Worm (Caenorhabditis elegans) whole organism, L3 larva: ENCODE results near the gene M05D6.3.

ENCODE experiments used
- R02D3.7 ChIP-seq: fragments of 150-350 bp; optimal IDR thresholded peaks from 2 replicates; lab custom pipeline; 2014; ENCODE audit warnings: missing biosample characterization, missing genetic modification characterization
- ZK546.5 ChIP-seq: sonication (generic microtip); optimal IDR thresholded peaks from 2 replicates; lab custom pipeline; 2017; ENCODE audit warnings: missing biosample characterization, missing genetic modification characterization
- aly-2 ChIP-seq: fragments of 150-350 bp; optimal IDR thresholded peaks from 2 replicates; lab custom pipeline; 2014; ENCODE audit warnings: missing biosample characterization, missing genetic modification characterization
- ama-1 ChIP-seq: fragments of 150-350 bp; optimal IDR thresholded peaks from 2 replicates; lab custom pipeline; 2018
- ceh-16 ChIP-seq: sonication (generic microtip); optimal IDR thresholded peaks from 2 replicates; lab custom pipeline; 2017; ENCODE audit warnings: missing biosample characterization, missing genetic modification characterization
- ceh-28 ChIP-seq: fragments of 150-350 bp; optimal IDR thresholded peaks from 2 replicates; lab custom pipeline; 2014; ENCODE audit warnings: missing biosample characterization, missing genetic modification reagents, missing genetic modification characterization
- ceh-9 ChIP-seq: sonication (generic microtip); optimal IDR thresholded peaks from 2 replicates; lab custom pipeline; 2018; ENCODE audit warnings: missing biosample characterization, missing genetic modification characterization
- egl-5 ChIP-seq: fragments of 150-350 bp; optimal IDR thresholded peaks from 2 replicates; lab custom pipeline; 2017; ENCODE audit warnings: missing biosample characterization, missing genetic modification reagents, missing genetic modification characterization, inconsistent platforms
- elt-1 ChIP-seq: fragments of 150-350 bp; optimal IDR thresholded peaks from 2 replicates; lab custom pipeline; 2014; ENCODE audit warnings: missing biosample characterization, missing genetic modification characterization
- elt-3 ChIP-seq, 3 experiments: fragments of 150-350 bp in 1 of 3; sonication (generic microtip) in 2 of 3; optimal IDR thresholded peaks; 2 replicates in 2 of 3; 4 replicates in 1 of 3; lab custom pipeline; 2014 to 2017; ENCODE audit warnings: missing biosample characterization in 3 of 3, missing genetic modification characterization in 3 of 3
- eor-1 ChIP-seq, 2 experiments: fragments of 150-350 bp; optimal IDR thresholded peaks; 2 replicates each; lab custom pipeline; 2014 to 2018; ENCODE audit warnings: missing biosample characterization in 2 of 2, missing genetic modification characterization in 2 of 2
- fkh-10 ChIP-seq: sonication (generic microtip); optimal IDR thresholded peaks from 2 replicates; lab custom pipeline; 2017; ENCODE audit warnings: missing biosample characterization, missing genetic modification reagents, missing genetic modification characterization
- hmg-11 ChIP-seq: sonication (generic microtip); optimal IDR thresholded peaks from 2 replicates; lab custom pipeline; 2016; ENCODE audit warnings: missing genetic modification characterization, missing compliant biosample characterization
- lin-15B ChIP-seq: fragments of 150-350 bp; optimal IDR thresholded peaks from 2 replicates; lab custom pipeline; 2014; ENCODE audit warnings: missing biosample characterization, missing genetic modification characterization
- lin-39 ChIP-seq: fragments of 150-350 bp; optimal IDR thresholded peaks from 2 replicates; lab custom pipeline; 2018; ENCODE audit warnings: missing biosample characterization, missing genetic modification reagents, missing genetic modification characterization
- lsy-12 ChIP-seq: sonication (generic microtip); optimal IDR thresholded peaks from 2 replicates; lab custom pipeline; 2016; ENCODE audit warnings: mild to moderate bottlenecking, missing genetic modification characterization, missing compliant biosample characterization
- mdl-1 ChIP-seq: fragments of 150-350 bp; optimal IDR thresholded peaks from 2 replicates; lab custom pipeline; 2014; ENCODE audit warnings: missing biosample characterization, missing genetic modification characterization
- nhr-11 ChIP-seq: fragments of 150-350 bp; optimal IDR thresholded peaks from 2 replicates; lab custom pipeline; 2014; ENCODE audit warnings: missing biosample characterization, missing genetic modification characterization
- nhr-12 ChIP-seq: fragments of 150-350 bp; optimal IDR thresholded peaks from 2 replicates; lab custom pipeline; 2014; ENCODE audit warnings: missing biosample characterization, missing genetic modification characterization
- nhr-23 ChIP-seq: fragments of 150-350 bp; optimal IDR thresholded peaks from 2 replicates; lab custom pipeline; 2014; ENCODE audit warnings: missing biosample characterization, missing genetic modification reagents, missing genetic modification characterization
- nhr-237 ChIP-seq: fragments of 150-350 bp; optimal IDR thresholded peaks from 2 replicates; lab custom pipeline; 2014; ENCODE audit warnings: missing biosample characterization, missing genetic modification characterization
- nhr-25 ChIP-seq: sonication (generic microtip); optimal IDR thresholded peaks from 2 replicates; lab custom pipeline; 2017; ENCODE audit warnings: missing biosample characterization, missing genetic modification characterization
- nhr-28 ChIP-seq: fragments of 150-350 bp; optimal IDR thresholded peaks from 2 replicates; lab custom pipeline; 2014; ENCODE audit warnings: missing biosample characterization, missing genetic modification characterization
- nhr-67 ChIP-seq: fragments of 150-350 bp; optimal IDR thresholded peaks from 2 replicates; lab custom pipeline; 2014; ENCODE audit warnings: missing biosample characterization, missing genetic modification characterization
- nhr-77 ChIP-seq: fragments of 150-350 bp; optimal IDR thresholded peaks from 2 replicates; lab custom pipeline; 2014; ENCODE audit warnings: missing biosample characterization, missing genetic modification characterization
- pha-4 ChIP-seq: fragments of 150-350 bp; optimal IDR thresholded peaks from 2 replicates; lab custom pipeline; 2014; ENCODE audit warnings: missing biosample characterization, missing genetic modification reagents, missing genetic modification characterization
- pqm-1 ChIP-seq: fragments of 150-350 bp; optimal IDR thresholded peaks from 2 replicates; lab custom pipeline; 2017; ENCODE audit warnings: missing biosample characterization, missing genetic modification characterization, inconsistent platforms
- sea-2 ChIP-seq: fragments of 150-350 bp; sonication (generic microtip); optimal IDR thresholded peaks from 4 replicates; lab custom pipeline; 2014; ENCODE audit warnings: missing biosample characterization, missing genetic modification reagents, missing genetic modification characterization
- snpc-4 ChIP-seq: fragments of 150-350 bp; optimal IDR thresholded peaks from 2 replicates; lab custom pipeline; 2014; ENCODE audit warnings: missing biosample characterization, missing genetic modification characterization
- tbx-2 ChIP-seq: sonication (generic microtip); optimal IDR thresholded peaks from 2 replicates; lab custom pipeline; 2016; ENCODE audit warnings: mild to moderate bottlenecking, missing genetic modification characterization, missing compliant biosample characterization
- unc-39 ChIP-seq: sonication (generic microtip); optimal IDR thresholded peaks from 4 replicates; lab custom pipeline; 2017; ENCODE audit warnings: missing biosample characterization, missing genetic modification characterization
- unc-62 ChIP-seq: fragments of 150-350 bp; sonication (generic microtip); optimal IDR thresholded peaks from 4 replicates; lab custom pipeline; 2014; ENCODE audit warnings: missing biosample characterization, missing genetic modification reagents, missing genetic modification characterization
- zag-1 ChIP-seq: fragments of 150-350 bp; optimal IDR thresholded peaks from 2 replicates; lab custom pipeline; 2014; ENCODE audit warnings: missing biosample characterization, missing genetic modification characterization
- ztf-4 ChIP-seq: fragments of 150-350 bp; optimal IDR thresholded peaks from 2 replicates; lab custom pipeline; 2014; ENCODE audit warnings: missing biosample characterization, missing genetic modification characterization

The M05D6.3 gene

ce11 chrII:8485603-8486002 lies 10.0 kb downstream of the M05D6.3 start, which contains the start of gene gbh-2 (continued):
- TF ChIP-seq hmg-11 (tag; lab: Kevin White, UChicago) (no peak), lin-15B (tag; lab: Kevin White, UChicago) (no peak), nhr-25 (tag; lab: Kevin White, UChicago) (peak; percentile 63), egl-5 (no peak), sea-2 (GFP tag; lab: Kevin White, UChicago) (no peak), eor-1 (tag; optimal IDR thresholded peaks at IDR 0.05; lab: Kevin White, UChicago) (no peak), nhr-12 (tag; lab: Kevin White, UChicago) (no peak), nhr-28 (tag; lab: Kevin White, UChicago) (no peak), zag-1 (tag; lab: Kevin White, UChicago) (no peak), lin-39 (tag; lab: Kevin White, UChicago) (no peak), ztf-4 (tag; lab: Kevin White, UChicago) (peak; percentile 48), aly-2 (tag; lab: Kevin White, UChicago) (no peak), nhr-67 (tag; lab: Kevin White, UChicago) (no peak), unc-62 (GFP tag; lab: Kevin White, UChicago) (no peak)

DNA sequence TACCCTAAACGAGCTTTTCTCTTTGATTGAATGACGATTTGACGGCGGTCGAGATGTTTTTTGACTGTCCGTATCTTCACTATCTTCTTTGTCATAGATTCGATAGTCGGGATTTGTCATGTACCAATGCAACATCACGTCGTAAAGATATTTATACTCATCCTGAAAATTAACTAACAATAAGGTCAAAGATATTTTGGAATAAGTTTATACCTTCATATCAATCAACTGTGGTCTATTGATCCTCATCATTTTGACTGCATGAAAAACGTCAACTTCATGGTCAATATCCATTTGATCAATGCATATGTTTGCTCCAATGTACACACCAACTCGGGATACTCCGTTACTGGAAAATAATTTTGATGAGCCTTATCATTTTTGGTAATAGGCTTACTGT lies 12.6 kb downstream of the M05D6.3 start:
- TF ChIP-seq snpc-4 (tag; lab: Kevin White, UChicago) = no peak
- no peak for TF ChIP-seq R02D3.7 (tag; lab: Kevin White, UChicago)
- no peak for TF ChIP-seq nhr-67 (tag; lab: Kevin White, UChicago)
- no peak for TF ChIP-seq ceh-9 (tag; lab: Kevin White, UChicago)
- no peak for TF ChIP-seq elt-3 (tag; optimal IDR thresholded peaks at IDR 0.05; lab: Kevin White, UChicago)
- no peak for TF ChIP-seq lin-15B (tag; lab: Kevin White, UChicago)
- TF ChIP-seq unc-62 (GFP tag; lab: Kevin White, UChicago) = no peak
- no peak for TF ChIP-seq fkh-10 (GFP tag; lab: Kevin White, UChicago)
- TF ChIP-seq nhr-23 (tag; lab: Kevin White, UChicago) = no peak
- TF ChIP-seq ceh-16 (tag; lab: Kevin White, UChicago) = no peak
- TF ChIP-seq nhr-12 (tag; lab: Kevin White, UChicago) = no peak
- no peak for TF ChIP-seq nhr-77 (tag; lab: Kevin White, UChicago)
- no peak for TF ChIP-seq nhr-11 (tag; lab: Kevin White, UChicago)
- TF ChIP-seq ZK546.5 = no peak
- no peak for TF ChIP-seq pqm-1 (tag; lab: Kevin White, UChicago)
- no peak for TF ChIP-seq lsy-12 (tag; lab: Kevin White, UChicago)
- no peak for TF ChIP-seq ceh-28
- TF ChIP-seq eor-1 (tag; optimal IDR thresholded peaks at IDR 0.05; lab: Kevin White, UChicago) = no peak
- no peak for TF ChIP-seq nhr-237 (tag; lab: Kevin White, UChicago)
- TF ChIP-seq tbx-2 (tag; lab: Kevin White, UChicago) = no peak

DNA sequence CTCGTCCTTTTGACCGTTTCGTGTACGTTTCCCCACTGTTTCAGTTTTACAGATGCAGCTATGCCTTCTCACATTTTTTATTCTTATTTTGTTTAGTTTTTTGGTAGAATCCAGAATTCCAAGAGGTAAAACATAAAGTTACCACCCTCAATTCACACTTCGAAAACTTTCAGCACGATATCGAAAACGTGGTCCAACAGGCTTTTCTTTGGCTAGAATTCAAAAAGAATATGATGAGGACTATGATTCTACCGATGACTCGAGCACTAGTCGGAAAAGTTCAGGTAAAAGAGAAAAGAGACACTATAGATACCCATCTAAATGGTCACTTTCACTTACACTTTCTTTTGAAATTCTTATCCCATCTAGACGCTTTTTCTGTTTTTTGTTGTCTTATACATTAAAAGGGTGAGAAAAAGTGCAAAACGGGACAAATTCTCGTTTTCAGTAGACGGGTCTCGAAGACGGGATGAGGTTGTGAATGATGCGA lies 18.7 kb downstream of the M05D6.3 start, which contains the start of gene M05D6.9:
M05D6.9 (plus strand) TSS at position 51 of the 490 bp plus-strand sequence.
- TF ChIP-seq tbx-2 (tag; lab: Kevin White, UChicago) = no peak
- no peak for TF ChIP-seq ztf-4 (tag; lab: Kevin White, UChicago)
- peak; percentile 51 for TF ChIP-seq elt-1 (tag; lab: Kevin White, UChicago)
- no peak for TF ChIP-seq nhr-23 (tag; lab: Kevin White, UChicago)
- TF ChIP-seq nhr-25 (tag; lab: Kevin White, UChicago) = peak; percentile 1
- TF ChIP-seq mdl-1 (tag; lab: Kevin White, UChicago) = no peak
- no peak for TF ChIP-seq lsy-12 (tag; lab: Kevin White, UChicago)
- TF ChIP-seq ZK546.5 = no peak
- TF ChIP-seq, all 47 proteins: peak for 2

DNA sequence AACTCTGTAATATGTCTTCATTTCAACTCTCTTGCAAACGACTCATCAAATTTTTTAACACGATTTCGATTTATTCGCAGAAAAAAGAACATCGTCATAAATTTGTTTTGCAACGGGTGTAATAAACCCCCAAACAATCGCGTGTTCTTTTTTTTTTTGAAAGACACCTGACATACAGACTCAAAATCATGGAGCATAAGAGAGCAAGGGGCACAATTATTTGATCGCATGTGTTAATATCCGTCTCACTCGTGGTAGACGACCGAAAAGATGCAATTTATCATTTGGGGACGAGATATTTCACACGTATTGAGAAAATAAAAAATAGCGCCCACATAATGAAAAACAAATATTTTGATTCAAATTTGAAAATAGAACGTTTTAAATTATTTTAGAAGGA lies 20.6 kb downstream of the M05D6.3 start:
- TF ChIP-seq lin-15B (tag; lab: Kevin White, UChicago) = no peak
- TF ChIP-seq egl-5 = peak; percentile 13
- peak; percentile 31 for TF ChIP-seq lin-39 (tag; lab: Kevin White, UChicago)

ce11 chrII:8498173-8498572 lies 22.6 kb downstream of the M05D6.3 start:
- TF ChIP-seq unc-39 (tag; lab: Kevin White, UChicago) = no peak
- no peak for TF ChIP-seq sea-2 (GFP tag; lab: Kevin White, UChicago)
- TF ChIP-seq snpc-4 (tag; lab: Kevin White, UChicago) = no peak
- TF ChIP-seq lsy-12 (tag; lab: Kevin White, UChicago) = no peak
- TF ChIP-seq ama-1 = no peak
- no peak for TF ChIP-seq pha-4 (tag; lab: Kevin White, UChicago)
- no peak for TF ChIP-seq nhr-11 (tag; lab: Kevin White, UChicago)
- no peak for TF ChIP-seq mdl-1 (tag; lab: Kevin White, UChicago)
- TF ChIP-seq, all 47 proteins: peak for 0
